Fruit fly (Drosophila melanogaster) whole organism, embryonic: ENCODE results near the gene Crtc.

Experiments
- Abd-B ChIP-seq: fragments of 200-800 bp; sonication (Bioruptor generic); optimal IDR thresholded peaks from 2 replicates; lab custom pipeline; 2018; ENCODE audit warnings: missing biosample characterization, mild to moderate bottlenecking, missing genetic modification characterization, moderate library complexity
- B-H2 ChIP-seq: fragments of 200-800 bp; sonication (Bioruptor generic); optimal IDR thresholded peaks from 2 replicates; lab custom pipeline; 2018; ENCODE audit warnings: missing biosample characterization, mild to moderate bottlenecking, missing genetic modification characterization
- Bgb ChIP-seq: fragments of 200-800 bp; sonication (Bioruptor generic); IDR thresholded peaks from 2 replicates; pipeline ENCODE4 v1.3.6; 2022; ENCODE audit warnings: missing biosample characterization, missing genetic modification characterization; ENCODE audit not compliant: partially characterized antibody
- CG10431 ChIP-seq: fragments of 200-800 bp; sonication (Bioruptor generic); optimal IDR thresholded peaks from 3 replicates; lab custom pipeline; 2018; ENCODE audit warnings: missing biosample characterization, mild to moderate bottlenecking, missing genetic modification characterization
- CG13894 ChIP-seq: fragments of 200-800 bp; sonication (Bioruptor generic); optimal IDR thresholded peaks from 3 replicates; lab custom pipeline; 2018; ENCODE audit warnings: missing biosample characterization, mild to moderate bottlenecking, missing genetic modification characterization, moderate library complexity
- CG14710 ChIP-seq: fragments of 200-800 bp; sonication (Bioruptor generic); optimal IDR thresholded peaks from 3 replicates; lab custom pipeline; 2019; ENCODE audit warnings: missing biosample characterization, mild to moderate bottlenecking, missing genetic modification characterization, moderate library complexity
- CG2678 ChIP-seq: fragments of 200-800 bp; sonication (Bioruptor generic); optimal IDR thresholded peaks from 3 replicates; lab custom pipeline; 2019; ENCODE audit warnings: missing biosample characterization, mild to moderate bottlenecking, missing genetic modification characterization, moderate library complexity
- CG2712 ChIP-seq: fragments of 200-800 bp; optimal IDR thresholded peaks from 3 replicates; lab custom pipeline; 2019; ENCODE audit warnings: missing biosample characterization, mild to moderate bottlenecking, missing genetic modification characterization, moderate library complexity
- CG3163 ChIP-seq: fragments of 200-800 bp; sonication (Bioruptor generic); optimal IDR thresholded peaks from 3 replicates; lab custom pipeline; 2016; ENCODE audit warnings: missing biosample characterization, missing genetic modification characterization
- CG6854 ChIP-seq: fragments of 200-800 bp; sonication (Bioruptor generic); optimal IDR thresholded peaks from 3 replicates; lab custom pipeline; 2017; ENCODE audit warnings: missing biosample characterization, mild to moderate bottlenecking, missing genetic modification characterization
- CG7963 ChIP-seq: fragments of 200-800 bp; sonication (Bioruptor generic); IDR thresholded peaks from 3 replicates; pipeline ENCODE4 v1.3.6; 2022; ENCODE audit warnings: missing biosample characterization, missing genetic modification characterization; ENCODE audit not compliant: partially characterized antibody
- CG8478 ChIP-seq: fragments of >200 bp; optimal IDR thresholded peaks from 2 replicates; lab custom pipeline; 2018
- CoRest ChIP-seq: fragments of 200-800 bp; sonication (Bioruptor generic); optimal IDR thresholded peaks from 3 replicates; lab custom pipeline; 2018; ENCODE audit warnings: missing biosample characterization, mild to moderate bottlenecking, missing genetic modification characterization, moderate library complexity
- Doc2 ChIP-seq: fragments of 200-800 bp; sonication (Bioruptor generic); IDR thresholded peaks from 2 replicates; pipeline ENCODE4 v1.3.6; 2022; ENCODE audit warnings: missing biosample characterization, missing genetic modification characterization
- Drgx ChIP-seq: fragments of 200-800 bp; sonication (Bioruptor generic); IDR thresholded peaks from 2 replicates; pipeline ENCODE4 v1.3.6; 2022; ENCODE audit warnings: missing biosample characterization, missing genetic modification characterization
- Eip74EF ChIP-seq, 2 experiments: fragments of 200-800 bp in 1 of 2; fragments of >200 bp in 1 of 2; sonication (Bioruptor generic) in 1 of 2; optimal IDR thresholded peaks; 2 replicates each; lab custom pipeline; 2017 to 2019; ENCODE audit warnings: missing biosample characterization in 2 of 2, missing genetic modification characterization in 2 of 2, mild to moderate bottlenecking in 1 of 2, moderate library complexity in 1 of 2
- Ets65A ChIP-seq: fragments of 200-800 bp; sonication (Bioruptor generic); peaks from one replicate; lab custom pipeline; 2016; ENCODE audit warnings: missing biosample characterization, missing genetic modification characterization
- HLH4C ChIP-seq: fragments of 200-800 bp; sonication (Bioruptor generic); IDR thresholded peaks from 3 replicates; pipeline ENCODE4 v1.3.6; 2022; ENCODE audit warnings: missing biosample characterization, missing genetic modification characterization; ENCODE audit not compliant: partially characterized antibody
- HLHmδ ChIP-seq: fragments of 200-800 bp; sonication (Bioruptor generic); optimal IDR thresholded peaks from 2 replicates; lab custom pipeline; 2018; ENCODE audit warnings: missing biosample characterization, mild to moderate bottlenecking, missing genetic modification characterization, moderate library complexity
- Hey ChIP-seq: fragments of 200-800 bp; sonication (Bioruptor generic); optimal IDR thresholded peaks from 3 replicates; lab custom pipeline; 2018; ENCODE audit warnings: missing biosample characterization, mild to moderate bottlenecking, missing genetic modification characterization
- HmgZ ChIP-seq: fragments of 200-800 bp; sonication (Bioruptor generic); optimal IDR thresholded peaks from 2 replicates; lab custom pipeline; 2018; ENCODE audit warnings: missing biosample characterization, mild to moderate bottlenecking, missing genetic modification characterization
- Max ChIP-seq: fragments of 200-800 bp; sonication (Bioruptor generic); optimal IDR thresholded peaks from 2 replicates; lab custom pipeline; 2016; ENCODE audit warnings: missing biosample characterization, mild to moderate bottlenecking, missing genetic modification characterization
- Ptx1 ChIP-seq: fragments of 200-800 bp; sonication (Bioruptor generic); IDR thresholded peaks from 2 replicates; pipeline ENCODE4 v1.3.6; 2022; ENCODE audit warnings: missing biosample characterization, missing genetic modification characterization
- Usf ChIP-seq: fragments of 200-800 bp; sonication (Bioruptor generic); optimal IDR thresholded peaks from 2 replicates; lab custom pipeline; 2017; ENCODE audit warnings: missing genotype, missing biosample characterization, missing genetic modification characterization
- bbx ChIP-seq: fragments of 200-800 bp; sonication (Bioruptor generic); IDR thresholded peaks from 2 replicates; pipeline ENCODE4 v1.3.6; 2022; ENCODE audit warnings: missing biosample characterization, missing genetic modification characterization; ENCODE audit not compliant: partially characterized antibody
- cg ChIP-seq: fragments of 200-800 bp; sonication (Bioruptor generic); optimal IDR thresholded peaks from 3 replicates; lab custom pipeline; 2019; ENCODE audit warnings: missing biosample characterization, mild to moderate bottlenecking, missing genetic modification characterization, moderate library complexity
- chinmo ChIP-seq: fragments of 200-800 bp; sonication (Bioruptor generic); IDR thresholded peaks from 4 replicates; pipeline ENCODE4 v1.3.6; 2022; ENCODE audit warnings: missing biosample characterization, missing genetic modification characterization; ENCODE audit not compliant: partially characterized antibody
- ci ChIP-seq: fragments of 200-800 bp; sonication (Bioruptor generic); IDR thresholded peaks from 3 replicates; pipeline ENCODE4 v1.3.6; 2022; ENCODE audit warnings: missing biosample characterization, missing genetic modification characterization
- corto ChIP-seq: fragments of 200-800 bp; sonication (Bioruptor generic); optimal IDR thresholded peaks from 2 replicates; lab custom pipeline; 2016; ENCODE audit warnings: missing biosample characterization, mild to moderate bottlenecking, missing genetic modification characterization, moderate library complexity
- crol ChIP-seq: fragments of 200-800 bp; sonication (Bioruptor generic); IDR thresholded peaks from 2 replicates; pipeline ENCODE4 v1.3.6; 2022; ENCODE audit warnings: missing biosample characterization, missing genetic modification characterization
- cwo ChIP-seq: fragments of 200-800 bp; sonication (Bioruptor generic); optimal IDR thresholded peaks from 3 replicates; lab custom pipeline; 2017; ENCODE audit warnings: missing biosample characterization, missing genetic modification characterization, mild to moderate bottlenecking, moderate library complexity, missing genetic modification reagents
- knrl ChIP-seq: fragments of 200-800 bp; sonication (Bioruptor generic); IDR thresholded peaks from 3 replicates; pipeline ENCODE4 v1.3.6; 2022; ENCODE audit warnings: missing biosample characterization, missing genetic modification characterization; ENCODE audit not compliant: partially characterized antibody
- lbe ChIP-seq: fragments of 200-800 bp; sonication (Bioruptor generic); optimal IDR thresholded peaks from 2 replicates; lab custom pipeline; 2016; ENCODE audit warnings: missing biosample characterization, mild to moderate bottlenecking, missing genetic modification characterization
- nmo ChIP-seq: fragments of 200-800 bp; sonication (Bioruptor generic); optimal IDR thresholded peaks from 2 replicates; lab custom pipeline; 2018; ENCODE audit warnings: missing biosample characterization, mild to moderate bottlenecking, missing genetic modification characterization, moderate library complexity
- stwl ChIP-seq: fragments of 200-800 bp; sonication (Bioruptor generic); optimal IDR thresholded peaks from 3 replicates; lab custom pipeline; 2018; ENCODE audit warnings: missing biosample characterization, mild to moderate bottlenecking, missing genetic modification characterization, moderate library complexity
- sug ChIP-seq: fragments of 200-800 bp; optimal IDR thresholded peaks from 2 replicates; lab custom pipeline; 2019; ENCODE audit warnings: missing biosample characterization, mild to moderate bottlenecking, missing genetic modification characterization, moderate library complexity
- unc-4 ChIP-seq: fragments of 200-800 bp; sonication (Bioruptor generic); IDR thresholded peaks from 2 replicates; pipeline ENCODE4 v1.3.6; 2022; ENCODE audit warnings: missing biosample characterization, missing genetic modification characterization; ENCODE audit not compliant: partially characterized antibody
- unpg ChIP-seq: fragments of 200-800 bp; sonication (Bioruptor generic); optimal IDR thresholded peaks from 3 replicates; lab custom pipeline; 2018; ENCODE audit warnings: missing biosample characterization, mild to moderate bottlenecking, missing genetic modification characterization, moderate library complexity
- z ChIP-seq: fragments of 200-800 bp; sonication (Bioruptor generic); IDR thresholded peaks from 3 replicates; pipeline ENCODE4 v1.3.6; 2022; ENCODE audit warnings: missing biosample characterization, missing genetic modification characterization

Crtc gene

dm6 chr3L:17611864-17612505 is 57.0 kb downstream of the Crtc start (continued):
- peak; percentile 22; the same call in 1 of the 2 replicates for TF ChIP-seq Drgx
- peak; percentile 29 for TF ChIP-seq corto (GFP tag; lab: Kevin White, UChicago)
- TF ChIP-seq CG14710, result no peak
- TF ChIP-seq cwo (GFP tag; lab: Kevin White, UChicago), result peak; percentile 96
- peak; percentile 3 for TF ChIP-seq stwl (tag; lab: Kevin White, UChicago)
- TF ChIP-seq CG13894 (tag; lab: Kevin White, UChicago), result no peak
- peak; percentile 10 for TF ChIP-seq CG2712 (tag; lab: Kevin White, UChicago)
- TF ChIP-seq Max (GFP tag; lab: Kevin White, UChicago), result peak; percentile 50
- peak; percentile 32; the same call in 1 of the 3 replicates for TF ChIP-seq CG7963 (GFP tag; lab: Robert Waterston, UW)
- TF ChIP-seq CoRest (tag; lab: Kevin White, UChicago), result peak; percentile 30
- TF ChIP-seq CG6854 (GFP tag; lab: Kevin White, UChicago), result peak; percentile 57
- TF ChIP-seq HmgZ (tag; lab: Kevin White, UChicago), result no peak
- peak; percentile 86 for TF ChIP-seq CG8478 (lab: Kevin White, UChicago)
- no peak for TF ChIP-seq unc-4 (GFP tag; lab: Robert Waterston, UW)
- peak; percentile 18; the same call in 1 of the 2 replicates for TF ChIP-seq Ptx1
- TF ChIP-seq chinmo (GFP tag; lab: Robert Waterston, UW), result peak; percentile 97
- peak; percentile 94 for TF ChIP-seq cg (GFP tag; lab: Kevin White, UChicago)
- peak; percentile 55; the same call in 1 of the 3 replicates for TF ChIP-seq ci
- TF ChIP-seq Ets65A (GFP tag; lab: Kevin White, UChicago), result peak; percentile 72
- peak; percentile 28 for TF ChIP-seq lbe (GFP tag; lab: Kevin White, UChicago)
- TF ChIP-seq unpg (GFP tag; lab: Kevin White, UChicago), result no peak
- TF ChIP-seq Bgb (GFP tag; lab: Robert Waterston, UW), result peak; percentile 37; the same call in 1 of the 2 replicates
- TF ChIP-seq bbx (GFP tag; lab: Robert Waterston, UW), result peak; percentile 42; the same call in 1 of the 2 replicates
- TF ChIP-seq B-H2 (GFP tag; lab: Kevin White, UChicago), result no peak
- peak in 1 of 2 experiments; percentile 65 for TF ChIP-seq Eip74EF (GFP tag; optimal IDR thresholded peaks at IDR 0.05; lab: Kevin White, UChicago)
- peak; percentile 42 for TF ChIP-seq HLHmδ
- no peak for TF ChIP-seq Usf (GFP tag; lab: Kevin White, UChicago)
- TF ChIP-seq Doc2, result no peak
- TF ChIP-seq HLH4C (GFP tag; lab: Robert Waterston, UW), result 0 out of 3 replicates have a peak, but pooled peaks have one; percentile 29
- TF ChIP-seq crol, result peak; percentile 87
- peak; percentile 23 for TF ChIP-seq nmo (GFP tag; lab: Kevin White, UChicago)
- peak; percentile 94 for TF ChIP-seq CG3163 (GFP tag; lab: Kevin White, UChicago)
- TF ChIP-seq knrl (GFP tag; lab: Robert Waterston, UW), result peak; percentile 44; the same call in 2 of the 3 replicates
- peak; percentile 19 for TF ChIP-seq Hey (tag; lab: Kevin White, UChicago)
- TF ChIP-seq Abd-B (GFP tag; lab: Kevin White, UChicago), result peak; percentile 3
- peak; percentile 89 for TF ChIP-seq z
- peak; percentile 33 for TF ChIP-seq CG10431 (GFP tag; lab: Kevin White, UChicago)
- TF ChIP-seq CG2678 (tag; lab: Kevin White, UChicago), result no peak
- peak; percentile 21 for TF ChIP-seq sug (tag; lab: Kevin White, UChicago)
